Fruit fly (Drosophila melanogaster): Measurements from ENCODE around the gene klu.

Gene klu

dm6 chr3L:11047877-11048276, 38.9 kb upstream of the klu start:
- TF ChIP-seq D1 (tag; optimal IDR thresholded peaks at IDR 0.05) = peak; percentile 65
- peak; percentile 79 for TF ChIP-seq CG4496 (GFP tag; IDR thresholded peaks at IDR 0.05)
- no peak for TF ChIP-seq CG8301 (tag; optimal IDR thresholded peaks at IDR 0.05)
- peak; percentile 13 for TF ChIP-seq Pif1A (GFP tag; optimal IDR thresholded peaks at IDR 0.05)
- peak; percentile 1 for TF ChIP-seq gl (tag; optimal IDR thresholded peaks at IDR 0.05)
- TF ChIP-seq CG10348 (GFP tag; IDR thresholded peaks at IDR 0.05) = no peak
- no peak for TF ChIP-seq rn (GFP tag; IDR thresholded peaks at IDR 0.05)
- TF ChIP-seq CG34367 (tag; optimal IDR thresholded peaks at IDR 0.05) = peak; percentile 29
- no peak for TF ChIP-seq Pif1B (GFP tag; optimal IDR thresholded peaks at IDR 0.05)
- 0 out of 2 replicates have a peak, but pooled peaks have one; percentile 36 for TF ChIP-seq CG32121 (GFP tag; IDR thresholded peaks at IDR 0.05)
- TF ChIP-seq Snoo (tag; optimal IDR thresholded peaks at IDR 0.05) = peak; percentile 68
- peak; percentile 45; the same call in 1 of the 2 replicates for TF ChIP-seq Ets98B (GFP tag; IDR thresholded peaks at IDR 0.05)
- TF ChIP-seq CG14655 (GFP tag; optimal IDR thresholded peaks at IDR 0.05) = no peak
- TF ChIP-seq fd96Ca (GFP tag; IDR thresholded peaks at IDR 0.05) = no peak
- TF ChIP-seq CG15710 (tag; optimal IDR thresholded peaks at IDR 0.05) = no peak
- no peak for TF ChIP-seq CG12605 (GFP tag; IDR thresholded peaks at IDR 0.05)
- TF ChIP-seq CG9948 (tag; optimal IDR thresholded peaks at IDR 0.05) = no peak
- TF ChIP-seq CG13204 (GFP tag; optimal IDR thresholded peaks at IDR 0.05) = no peak
- TF ChIP-seq CG8159 (tag; optimal IDR thresholded peaks at IDR 0.05) = no peak
- TF ChIP-seq CG17806 (tag; optimal IDR thresholded peaks at IDR 0.05) = no peak
- TF ChIP-seq EcR (GFP tag; optimal IDR thresholded peaks at IDR 0.05) = no peak

- TF ChIP-seq CG10348 (GFP tag; IDR thresholded peaks at IDR 0.05) (no peak), CG8159 (tag; optimal IDR thresholded peaks at IDR 0.05) (no peak), CG8301 (tag; optimal IDR thresholded peaks at IDR 0.05) (no peak), CG32121 (GFP tag; IDR thresholded peaks at IDR 0.05) (no peak), gl (tag; optimal IDR thresholded peaks at IDR 0.05) (no peak), CG17806 (tag; optimal IDR thresholded peaks at IDR 0.05) (no peak), CG34367 (tag; optimal IDR thresholded peaks at IDR 0.05) (no peak), Pif1A (GFP tag; optimal IDR thresholded peaks at IDR 0.05) (no peak)
These were observed 37.6 kb upstream of the klu start for dm6 chr3L:11046559-11046958.

dm6 chr3L:11045009-11045408, 36.0 kb upstream of the klu start:
- no peak for TF ChIP-seq rn (GFP tag; IDR thresholded peaks at IDR 0.05)
- TF ChIP-seq CG17806 (tag; optimal IDR thresholded peaks at IDR 0.05) = no peak
- no peak for TF ChIP-seq gl (tag; optimal IDR thresholded peaks at IDR 0.05)
- no peak for TF ChIP-seq Pif1B (GFP tag; optimal IDR thresholded peaks at IDR 0.05)
- TF ChIP-seq Pif1A (GFP tag; optimal IDR thresholded peaks at IDR 0.05) = no peak
- TF ChIP-seq CG8159 (tag; optimal IDR thresholded peaks at IDR 0.05) = no peak

- no peak for TF ChIP-seq fd96Ca (GFP tag; IDR thresholded peaks at IDR 0.05)
- no peak for TF ChIP-seq Pif1B (GFP tag; optimal IDR thresholded peaks at IDR 0.05)
- no peak for TF ChIP-seq CG4496 (GFP tag; IDR thresholded peaks at IDR 0.05)
- no peak for TF ChIP-seq CG9948 (tag; optimal IDR thresholded peaks at IDR 0.05)
- TF ChIP-seq CG34367 (tag; optimal IDR thresholded peaks at IDR 0.05) = no peak
- no peak for TF ChIP-seq CG8301 (tag; optimal IDR thresholded peaks at IDR 0.05)
- no peak for TF ChIP-seq CG8159 (tag; optimal IDR thresholded peaks at IDR 0.05)
- TF ChIP-seq Snoo (tag; optimal IDR thresholded peaks at IDR 0.05) = no peak
- TF ChIP-seq rn (GFP tag; IDR thresholded peaks at IDR 0.05) = no peak
- TF ChIP-seq CG15710 (tag; optimal IDR thresholded peaks at IDR 0.05) = no peak
- no peak for TF ChIP-seq CG12605 (GFP tag; IDR thresholded peaks at IDR 0.05)
- TF ChIP-seq CG14655 (GFP tag; optimal IDR thresholded peaks at IDR 0.05) = no peak
These were observed 34.7 kb upstream of the klu start for dm6 chr3L:11043650-11044049.

dm6 chr3L:11041193-11041592, 32.2 kb upstream of the klu start:
- no peak for TF ChIP-seq CG15710 (tag; optimal IDR thresholded peaks at IDR 0.05)
- no peak for TF ChIP-seq Pif1A (GFP tag; optimal IDR thresholded peaks at IDR 0.05)
- no peak for TF ChIP-seq Pif1B (GFP tag; optimal IDR thresholded peaks at IDR 0.05)
- TF ChIP-seq fd96Ca (GFP tag; IDR thresholded peaks at IDR 0.05) = no peak
- TF ChIP-seq EcR (GFP tag; optimal IDR thresholded peaks at IDR 0.05) = no peak
- TF ChIP-seq CG34367 (tag; optimal IDR thresholded peaks at IDR 0.05) = no peak
- no peak for TF ChIP-seq CG8301 (tag; optimal IDR thresholded peaks at IDR 0.05)
- no peak for TF ChIP-seq Snoo (tag; optimal IDR thresholded peaks at IDR 0.05)
- no peak for TF ChIP-seq CG8159 (tag; optimal IDR thresholded peaks at IDR 0.05)
- TF ChIP-seq gl (tag; optimal IDR thresholded peaks at IDR 0.05) = no peak
- TF ChIP-seq D1 (tag; optimal IDR thresholded peaks at IDR 0.05) = no peak

- TF ChIP-seq CG17806 (tag; optimal IDR thresholded peaks at IDR 0.05) (no peak), CG9948 (tag; optimal IDR thresholded peaks at IDR 0.05) (no peak), CG14655 (GFP tag; optimal IDR thresholded peaks at IDR 0.05) (no peak), rn (GFP tag; IDR thresholded peaks at IDR 0.05) (no peak), CG34367 (tag; optimal IDR thresholded peaks at IDR 0.05) (no peak)
These were observed 26.1 kb upstream of the klu start for dm6 chr3L:11035039-11035438.

dm6 chr3L:11033327-11033975, 24.5 kb upstream of the klu start:
- TF ChIP-seq CG12605 (GFP tag; IDR thresholded peaks at IDR 0.05) (peak; percentile 73), fd96Ca (GFP tag; IDR thresholded peaks at IDR 0.05) (peak; percentile 74), CG8301 (tag; optimal IDR thresholded peaks at IDR 0.05) (peak; percentile 70), CG8159 (tag; optimal IDR thresholded peaks at IDR 0.05) (peak; percentile 83), Ets98B (GFP tag; IDR thresholded peaks at IDR 0.05) (peak; percentile 76), CG14655 (GFP tag; optimal IDR thresholded peaks at IDR 0.05) (peak; percentile 77), gl (tag; optimal IDR thresholded peaks at IDR 0.05) (peak; percentile 65), EcR (GFP tag; optimal IDR thresholded peaks at IDR 0.05) (peak; percentile 25), CG4496 (GFP tag; IDR thresholded peaks at IDR 0.05) (peak; percentile 78), Snoo (tag; optimal IDR thresholded peaks at IDR 0.05) (peak; percentile 62), CG34367 (tag; optimal IDR thresholded peaks at IDR 0.05) (peak; percentile 74), CG9948 (tag; optimal IDR thresholded peaks at IDR 0.05) (peak; percentile 80), Pif1B (GFP tag; optimal IDR thresholded peaks at IDR 0.05) (peak; percentile 66), D1 (tag; optimal IDR thresholded peaks at IDR 0.05) (peak; percentile 56), CG13204 (GFP tag; optimal IDR thresholded peaks at IDR 0.05) (peak; percentile 72), CG17806 (tag; optimal IDR thresholded peaks at IDR 0.05) (peak; percentile 85), Pif1A (GFP tag; optimal IDR thresholded peaks at IDR 0.05) (peak; percentile 77), CG15710 (tag; optimal IDR thresholded peaks at IDR 0.05) (peak; percentile 79), CG32121 (GFP tag; IDR thresholded peaks at IDR 0.05) (peak; percentile 66), rn (GFP tag; IDR thresholded peaks at IDR 0.05) (0 out of 2 replicates have a peak, but pooled peaks have one; percentile 31), CG10348 (GFP tag; IDR thresholded peaks at IDR 0.05) (no peak)

Data from whole organism, pupa.